Worm (Caenorhabditis elegans): ENCODE results near the gene ins-17.

DNA sequence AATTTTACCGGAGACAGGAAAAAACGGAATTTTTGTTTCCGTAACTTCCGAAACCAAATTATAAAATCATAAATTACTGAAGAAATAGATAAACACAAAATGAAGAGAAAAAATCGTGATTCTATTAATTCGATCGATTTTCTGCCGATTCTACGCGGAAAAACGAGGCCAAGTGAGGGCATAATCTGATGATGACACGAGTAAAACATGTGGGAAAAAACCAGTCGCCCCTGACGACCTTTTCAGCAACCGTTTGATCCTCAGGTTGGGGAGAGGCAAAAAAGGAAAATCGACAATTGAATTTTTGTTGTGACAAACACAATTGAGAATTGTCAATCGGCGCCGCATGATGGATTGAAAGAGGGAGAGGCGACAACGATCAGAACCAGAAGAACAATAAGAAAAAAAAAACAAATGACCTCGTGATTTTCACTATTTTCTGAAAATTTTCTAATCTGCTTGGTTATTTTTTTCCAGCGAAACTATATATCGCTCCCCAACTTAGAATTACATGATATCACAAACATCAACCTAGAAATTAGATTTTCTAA lies 27.6 kb upstream of the ins-17 start:
- no peak for TF ChIP-seq him-1 (tag; optimal IDR thresholded peaks at IDR 0.05)
- TF ChIP-seq W03F9.2 (tag; optimal IDR thresholded peaks at IDR 0.05): no peak
